ENCODE assay signal across 3 fruit fly cellular contexts in the genomic region with DNA sequence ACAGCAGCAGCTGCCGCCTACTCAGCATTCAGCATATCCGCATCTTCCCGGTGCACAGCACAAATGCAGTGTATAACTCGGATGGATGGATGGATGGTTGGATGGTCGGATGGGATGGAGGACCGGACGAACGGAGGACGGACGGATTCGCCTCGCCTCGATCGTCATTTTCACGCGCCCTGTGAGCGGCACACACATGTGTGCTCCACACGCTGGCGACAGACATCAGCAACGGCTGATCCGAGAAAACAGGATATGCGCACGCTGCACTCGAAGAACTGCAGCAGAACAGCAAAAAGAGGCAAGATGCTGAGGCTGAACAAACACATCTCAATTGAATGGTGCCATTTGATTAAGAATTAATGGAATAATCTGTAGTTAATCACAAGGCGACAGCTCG.
TF ChIP-seq lines count a peak whose summit lies in the region.

No protein-coding gene starts in this region.

- TF ChIP-seq CTCF in whole organism, embryonic (GFP tag; optimal IDR thresholded peaks at IDR 0.05; lab: Kevin White, UChicago): no peak

TF ChIP-seq in whole organism, embryonic, 481 proteins besides CTCF, POLR2A, EP300 and RAD21:
- TF ChIP-seq pan (optimal IDR thresholded peaks at IDR 0.05; lab: Kevin White, UChicago): no peak
- no peak for TF ChIP-seq pan (GFP tag; optimal IDR thresholded peaks at IDR 0.05 in 1 of 2, IDR thresholded peaks at IDR 0.05 in 1 of 2)
- no peak for TF ChIP-seq Deaf1 (tag; optimal IDR thresholded peaks at IDR 0.05; lab: Kevin White, UChicago)
- no peak for TF ChIP-seq Abd-B (GFP tag; optimal IDR thresholded peaks at IDR 0.05; lab: Kevin White, UChicago)
- TF ChIP-seq Rx (GFP tag; IDR thresholded peaks at IDR 0.05; lab: Robert Waterston, UW): no peak
- TF ChIP-seq Dip2 (GFP tag; IDR thresholded peaks at IDR 0.05; lab: Robert Waterston, UW): no peak
- no peak for TF ChIP-seq gcm2 (GFP tag; optimal IDR thresholded peaks at IDR 0.05; lab: Kevin White, UChicago)
- no peak for TF ChIP-seq CrebB (tag; optimal IDR thresholded peaks at IDR 0.05; lab: Kevin White, UChicago)
- TF ChIP-seq CG12659 (GFP tag; optimal IDR thresholded peaks at IDR 0.05; lab: Kevin White, UChicago): no peak
- TF ChIP-seq CG17328 (GFP tag; IDR thresholded peaks at IDR 0.05; lab: Robert Waterston, UW): no peak
- TF ChIP-seq CG3065 (GFP tag; optimal IDR thresholded peaks at IDR 0.05; lab: Kevin White, UChicago): no peak
- TF ChIP-seq Usf (GFP tag; optimal IDR thresholded peaks at IDR 0.05; lab: Kevin White, UChicago): no peak
- no peak for TF ChIP-seq CG11723 (GFP tag; optimal IDR thresholded peaks at IDR 0.05; lab: Kevin White, UChicago)
- TF ChIP-seq CG9437 (GFP tag; optimal IDR thresholded peaks at IDR 0.05; lab: Kevin White, UChicago): no peak
- no peak for TF ChIP-seq E2f2 (GFP tag; IDR thresholded peaks at IDR 0.05; lab: Robert Waterston, UW)
- 0 out of 3 replicates have a peak, but pooled peaks have one; percentile 11 for TF ChIP-seq H15 (GFP tag; IDR thresholded peaks at IDR 0.05; lab: Robert Waterston, UW)
- TF ChIP-seq sug (tag; optimal IDR thresholded peaks at IDR 0.05; lab: Kevin White, UChicago): no peak
- no peak for TF ChIP-seq CG14014 (GFP tag; IDR thresholded peaks at IDR 0.05; lab: Robert Waterston, UW)
- no peak for TF ChIP-seq dimm (GFP tag; IDR thresholded peaks at IDR 0.05; lab: Robert Waterston, UW)
- no peak for TF ChIP-seq Mes4 (GFP tag; optimal IDR thresholded peaks at IDR 0.05; lab: Kevin White, UChicago)
- peak; percentile 72 for TF ChIP-seq Med (GFP tag; lab: Kevin White, UChicago)
- peak; percentile 72 for TF ChIP-seq twi (tag; optimal IDR thresholded peaks at IDR 0.05; lab: Kevin White, UChicago)
- TF ChIP-seq ind (GFP tag; optimal IDR thresholded peaks at IDR 0.05; lab: Kevin White, UChicago): no peak
- TF ChIP-seq scrt (GFP tag; optimal IDR thresholded peaks at IDR 0.05; lab: Kevin White, UChicago): no peak
- no peak for TF ChIP-seq HHEX (GFP tag; optimal IDR thresholded peaks at IDR 0.05; lab: Kevin White, UChicago)

TF ChIP-seq in whole organism, prepupa, 60 proteins besides CTCF, POLR2A, EP300 and RAD21:
- TF ChIP-seq Eip78C (GFP tag; lab: Kevin White, UChicago) (peak; percentile 57), CG6163 (GFP tag; IDR thresholded peaks at IDR 0.05; lab: Robert Waterston, UW) (0 out of 3 replicates have a peak, but pooled peaks have one; percentile 29), CG1621 (tag; optimal IDR thresholded peaks at IDR 0.05; lab: Kevin White, UChicago) (peak; percentile 21), Hr38 (GFP tag; optimal IDR thresholded peaks at IDR 0.05; lab: Kevin White, UChicago) (no peak), fkh (GFP tag; optimal IDR thresholded peaks at IDR 0.05; lab: Kevin White, UChicago) (no peak), net (GFP tag; optimal IDR thresholded peaks at IDR 0.05; lab: Kevin White, UChicago) (peak; percentile 14)

TF ChIP-seq in whole organism, pupa, 21 proteins besides CTCF, POLR2A, EP300 and RAD21:
- TF ChIP-seq CG15710 (tag; optimal IDR thresholded peaks at IDR 0.05; lab: Kevin White, UChicago) (no peak), EcR (GFP tag; optimal IDR thresholded peaks at IDR 0.05; lab: Kevin White, UChicago) (no peak), Snoo (tag; optimal IDR thresholded peaks at IDR 0.05; lab: Kevin White, UChicago) (no peak), CG4496 (GFP tag; IDR thresholded peaks at IDR 0.05; lab: Robert Waterston, UW) (peak; percentile 32; the same call in 1 of the 3 replicates), CG10348 (GFP tag; IDR thresholded peaks at IDR 0.05; lab: Robert Waterston, UW) (no peak), CG13204 (GFP tag; optimal IDR thresholded peaks at IDR 0.05; lab: Kevin White, UChicago) (peak; percentile 59), CG9948 (tag; optimal IDR thresholded peaks at IDR 0.05; lab: Kevin White, UChicago) (no peak), Pif1B (GFP tag; optimal IDR thresholded peaks at IDR 0.05; lab: Kevin White, UChicago) (no peak), fd96Ca (GFP tag; IDR thresholded peaks at IDR 0.05; lab: Robert Waterston, UW) (no peak), CG32121 (GFP tag; IDR thresholded peaks at IDR 0.05; lab: Robert Waterston, UW) (no peak), CG8301 (tag; optimal IDR thresholded peaks at IDR 0.05; lab: Kevin White, UChicago) (no peak), CG12605 (GFP tag; IDR thresholded peaks at IDR 0.05; lab: Robert Waterston, UW) (no peak), Ets98B (GFP tag; IDR thresholded peaks at IDR 0.05; lab: Robert Waterston, UW) (no peak), CG34367 (tag; optimal IDR thresholded peaks at IDR 0.05; lab: Kevin White, UChicago) (no peak)
TF ChIP-seq in whole organism, pupa: peak in this region for 2.
